Fruit fly (Drosophila melanogaster) whole organism, adult: ENCODE results near the gene ec.

Experiments
- CG1620 ChIP-seq: fragments of 200-800 bp; sonication (Bioruptor generic); optimal IDR thresholded peaks from 2 replicates; lab custom pipeline; 2016; ENCODE audit warnings: missing biosample characterization, missing genetic modification characterization
- CG33017 ChIP-seq: fragments of 200-800 bp; sonication (Bioruptor generic); optimal IDR thresholded peaks from 2 replicates; lab custom pipeline; 2018; ENCODE audit warnings: missing biosample characterization, mild to moderate bottlenecking, missing genetic modification characterization, moderate library complexity
- CG7045 ChIP-seq: fragments of 200-800 bp; sonication (Bioruptor generic); optimal IDR thresholded peaks from 2 replicates; lab custom pipeline; 2017; ENCODE audit warnings: missing biosample characterization, mild to moderate bottlenecking, missing genetic modification characterization
- CG7101 ChIP-seq: fragments of 200-800 bp; sonication (Bioruptor generic); optimal IDR thresholded peaks from 2 replicates; lab custom pipeline; 2018; ENCODE audit warnings: missing biosample characterization, mild to moderate bottlenecking, missing genetic modification characterization, moderate library complexity
- Clk ChIP-seq: fragments of 200-800 bp; sonication (Bioruptor generic); optimal IDR thresholded peaks from 2 replicates; lab custom pipeline; 2017; ENCODE audit warnings: missing biosample characterization, missing genetic modification characterization
- Crg-1 ChIP-seq: fragments of 200-800 bp; sonication (Bioruptor generic); optimal IDR thresholded peaks from 2 replicates; lab custom pipeline; 2016; ENCODE audit warnings: missing biosample characterization, missing genetic modification characterization
- Hr96 ChIP-seq: fragments of 200-800 bp; sonication (Bioruptor generic); optimal IDR thresholded peaks from 2 replicates; lab custom pipeline; 2016; ENCODE audit warnings: missing biosample characterization, missing genetic modification characterization
- Mnt ChIP-seq: fragments of 200-800 bp; sonication (Bioruptor generic); optimal IDR thresholded peaks from 2 replicates; lab custom pipeline; 2016; ENCODE audit warnings: missing biosample characterization, mild to moderate bottlenecking, missing genetic modification characterization
- cic ChIP-seq: fragments of 200-800 bp; sonication (Bioruptor generic); optimal IDR thresholded peaks from 2 replicates; lab custom pipeline; 2017; ENCODE audit warnings: missing biosample characterization, mild to moderate bottlenecking, missing genetic modification characterization, moderate library complexity
- kay ChIP-seq: fragments of 200-800 bp; sonication (Bioruptor generic); peaks from one replicate; lab custom pipeline; 2016; ENCODE audit warnings: missing biosample characterization, missing genetic modification characterization, borderline replicate concordance
- ovo ChIP-seq: fragments of 200-800 bp; sonication (Bioruptor generic); optimal IDR thresholded peaks from 2 replicates; lab custom pipeline; 2016; ENCODE audit warnings: missing biosample characterization, missing genetic modification characterization
- tj ChIP-seq: fragments of 200-800 bp; sonication (Bioruptor generic); optimal IDR thresholded peaks from 3 replicates; lab custom pipeline; 2017; ENCODE audit warnings: missing biosample characterization, mild to moderate bottlenecking, missing genetic modification characterization, moderate library complexity
- toe ChIP-seq: fragments of 200-800 bp; sonication (Bioruptor generic); optimal IDR thresholded peaks from 2 replicates; lab custom pipeline; 2016; ENCODE audit warnings: missing biosample characterization, missing genetic modification characterization

- no peak for TF ChIP-seq Clk (GFP tag; lab: Kevin White, UChicago)
- TF ChIP-seq kay (GFP tag; lab: Kevin White, UChicago) = no peak
- no peak for TF ChIP-seq cic
- TF ChIP-seq Crg-1 (GFP tag; lab: Kevin White, UChicago) = no peak
- TF ChIP-seq Hr96 = no peak
- no peak for TF ChIP-seq Mnt (GFP tag; lab: Kevin White, UChicago)
- TF ChIP-seq CG7101 (tag; lab: Kevin White, UChicago) = no peak
- no peak for TF ChIP-seq ovo (GFP tag; lab: Kevin White, UChicago)
- no peak for TF ChIP-seq CG33017 (tag; lab: Kevin White, UChicago)
- TF ChIP-seq CG7045 (GFP tag; lab: Kevin White, UChicago) = no peak
- no peak for TF ChIP-seq CG1620 (GFP tag; lab: Kevin White, UChicago)
- TF ChIP-seq tj (GFP tag; lab: Kevin White, UChicago) = no peak
- TF ChIP-seq toe (GFP tag; lab: Kevin White, UChicago) = no peak
These were observed 21.7 kb downstream of the ec start for dm6 chrX:3833109-3833657.
